Worm (Caenorhabditis elegans): ENCODE results near the gene K02E11.6.

ce11 chrV:14243904-14244303, 4.7 kb upstream of the K02E11.6 start, which contains the start of gene sre-7:
- no peak for TF ChIP-seq nhr-76 (tag; optimal IDR thresholded peaks at IDR 0.05)
- no peak for TF ChIP-seq nfya-1 (tag; optimal IDR thresholded peaks at IDR 0.05; ENCODE audit: insufficient read depth)
- no peak for TF ChIP-seq elt-2 (tag; optimal IDR thresholded peaks at IDR 0.05)
- no peak for TF ChIP-seq ceh-82 (tag; optimal IDR thresholded peaks at IDR 0.05)
- no peak for TF ChIP-seq jun-1 (tag; optimal IDR thresholded peaks at IDR 0.05)
- no peak for TF ChIP-seq unc-62 (GFP tag; optimal IDR thresholded peaks at IDR 0.05)
- no peak for TF ChIP-seq lin-15B (tag; optimal IDR thresholded peaks at IDR 0.05)
- no peak for TF ChIP-seq elt-3 (tag; optimal IDR thresholded peaks at IDR 0.05)
- TF ChIP-seq ama-1 (optimal IDR thresholded peaks at IDR 0.05): no peak
